Worm (Caenorhabditis elegans) whole organism, late embryonic: ENCODE data around the gene F46C5.10.

Experiments
- F13H6.1 ChIP-seq: sonication (generic microtip); optimal IDR thresholded peaks from 2 replicates; lab custom pipeline; 2016; ENCODE audit warnings: missing genetic modification characterization, missing compliant biosample characterization
- K02D7.2 ChIP-seq: sonication (generic microtip); optimal IDR thresholded peaks from 2 replicates; lab custom pipeline; 2017; ENCODE audit warnings: mild to moderate bottlenecking, missing genetic modification characterization, missing compliant biosample characterization
- K09A11.1 ChIP-seq: sonication (generic microtip); optimal IDR thresholded peaks from 2 replicates; lab custom pipeline; 2017; ENCODE audit warnings: antibody characterized with exemption, mild to moderate bottlenecking, missing genetic modification characterization, missing compliant biosample characterization; ENCODE audit not compliant: insufficient read depth
- ama-1 ChIP-seq: fragments of 150-350 bp; optimal IDR thresholded peaks from 2 replicates; lab custom pipeline; 2014
- ceh-14 ChIP-seq: sonication (generic microtip); optimal IDR thresholded peaks from 2 replicates; lab custom pipeline; 2016; ENCODE audit warnings: missing genotype, missing genetic modification characterization, missing compliant biosample characterization
- ceh-18 ChIP-seq: sonication (generic microtip); optimal IDR thresholded peaks from 2 replicates; lab custom pipeline; 2016; ENCODE audit warnings: missing genetic modification characterization, missing compliant biosample characterization
- ceh-19 ChIP-seq: fragments of 200-800 bp; sonication (Bioruptor generic); optimal IDR thresholded peaks from 2 replicates; lab custom pipeline; 2018; ENCODE audit warnings: mild to moderate bottlenecking, missing genetic modification characterization, missing compliant biosample characterization
- ceh-22 ChIP-seq: sonication (generic microtip); optimal IDR thresholded peaks from 2 replicates; lab custom pipeline; 2017; ENCODE audit warnings: missing biosample characterization, missing genetic modification characterization
- ceh-24 ChIP-seq: sonication (generic microtip); optimal IDR thresholded peaks from 2 replicates; lab custom pipeline; 2016; ENCODE audit warnings: mild to moderate bottlenecking, missing genetic modification characterization, missing compliant biosample characterization
- ceh-31 ChIP-seq: sonication (generic microtip); optimal IDR thresholded peaks from 2 replicates; lab custom pipeline; 2016; ENCODE audit warnings: missing genetic modification characterization, missing compliant biosample characterization
- ceh-34 ChIP-seq: sonication (generic microtip); optimal IDR thresholded peaks from 2 replicates; lab custom pipeline; 2016; ENCODE audit warnings: mild to moderate bottlenecking, missing genetic modification characterization, missing compliant biosample characterization
- ceh-45 ChIP-seq: fragments of 200-800 bp; sonication (Bioruptor generic); IDR thresholded peaks from 2 replicates; pipeline ENCODE4 v1.3.6; 2022; ENCODE audit warnings: missing genetic modification reagents, missing genetic modification characterization, missing compliant biosample characterization
- ceh-48 ChIP-seq: sonication (generic microtip); optimal IDR thresholded peaks from 2 replicates; lab custom pipeline; 2016; ENCODE audit warnings: missing genetic modification characterization, inconsistent platforms, missing compliant biosample characterization
- ceh-9 ChIP-seq: sonication (generic microtip); optimal IDR thresholded peaks from 2 replicates; lab custom pipeline; 2016; ENCODE audit warnings: mild to moderate bottlenecking, missing genetic modification characterization, inconsistent platforms, missing compliant biosample characterization
- che-1 ChIP-seq: sonication (generic microtip); optimal IDR thresholded peaks from 2 replicates; lab custom pipeline; 2016; ENCODE audit warnings: mild to moderate bottlenecking, missing genetic modification characterization, missing compliant biosample characterization
- dmd-4 ChIP-seq: sonication (generic microtip); optimal IDR thresholded peaks from 2 replicates; lab custom pipeline; 2016; ENCODE audit warnings: borderline replicate concordance, missing genetic modification characterization, missing compliant biosample characterization
- dve-1 ChIP-seq: sonication (generic microtip); optimal IDR thresholded peaks from 2 replicates; lab custom pipeline; 2017; ENCODE audit warnings: antibody characterized with exemption, mild to moderate bottlenecking, missing genetic modification characterization, missing compliant biosample characterization
- elt-2 ChIP-seq: sonication (generic microtip); optimal IDR thresholded peaks from 2 replicates; lab custom pipeline; 2016; ENCODE audit warnings: missing genetic modification reagents, missing genetic modification characterization, missing compliant biosample characterization
- elt-4 ChIP-seq: sonication (generic microtip); optimal IDR thresholded peaks from 2 replicates; lab custom pipeline; 2016; ENCODE audit warnings: missing genetic modification characterization, missing compliant biosample characterization
- ets-4 ChIP-seq: sonication (generic microtip); optimal IDR thresholded peaks from 2 replicates; lab custom pipeline; 2016; ENCODE audit warnings: missing genetic modification characterization, missing compliant biosample characterization
- fax-1 ChIP-seq: sonication (generic microtip); optimal IDR thresholded peaks from 2 replicates; lab custom pipeline; 2016; ENCODE audit warnings: missing genotype, missing genetic modification characterization, missing compliant biosample characterization
- fkh-10 ChIP-seq: fragments of 150-350 bp; optimal IDR thresholded peaks from 2 replicates; lab custom pipeline; 2014; ENCODE audit warnings: missing biosample characterization, missing genetic modification reagents, missing genetic modification characterization
- hlh-13 ChIP-seq: fragments of 200-800 bp; sonication (Bioruptor generic); optimal IDR thresholded peaks from 2 replicates; lab custom pipeline; 2018; ENCODE audit warnings: mild to moderate bottlenecking, missing genetic modification characterization, missing compliant biosample characterization
- hlh-15 ChIP-seq: sonication (generic microtip); optimal IDR thresholded peaks from 2 replicates; lab custom pipeline; 2016; ENCODE audit warnings: missing genetic modification characterization, missing compliant biosample characterization
- hlh-30 ChIP-seq: sonication (generic microtip); optimal IDR thresholded peaks from 2 replicates; lab custom pipeline; 2017; ENCODE audit warnings: antibody characterized with exemption, missing genetic modification characterization, missing compliant biosample characterization; ENCODE audit not compliant: insufficient read depth
- hlh-8 ChIP-seq: sonication (generic microtip); optimal IDR thresholded peaks from 2 replicates; lab custom pipeline; 2016; ENCODE audit warnings: missing genotype, missing genetic modification characterization, missing compliant biosample characterization
- nfya-1 ChIP-seq: sonication (generic microtip); optimal IDR thresholded peaks from 2 replicates; lab custom pipeline; 2017; ENCODE audit warnings: missing genetic modification characterization, mild to moderate bottlenecking, missing compliant biosample characterization, antibody characterized with exemption, moderate library complexity
- nhr-11 ChIP-seq: fragments of 150-350 bp; optimal IDR thresholded peaks from 2 replicates; lab custom pipeline; 2014; ENCODE audit warnings: missing biosample characterization, missing genetic modification characterization
- odd-2 ChIP-seq: sonication (generic microtip); optimal IDR thresholded peaks from 2 replicates; lab custom pipeline; 2017; ENCODE audit warnings: antibody characterized with exemption, mild to moderate bottlenecking, missing genetic modification characterization, missing compliant biosample characterization
- pag-3 ChIP-seq: sonication (generic microtip); optimal IDR thresholded peaks from 2 replicates; lab custom pipeline; 2016; ENCODE audit warnings: missing compliant biosample characterization, missing genetic modification characterization, borderline replicate concordance
- pha-2 ChIP-seq: sonication (generic microtip); optimal IDR thresholded peaks from 2 replicates; lab custom pipeline; 2017; ENCODE audit warnings: mild to moderate bottlenecking, missing genetic modification characterization, missing compliant biosample characterization
- pqm-1 ChIP-seq: sonication (generic microtip); optimal IDR thresholded peaks from 2 replicates; lab custom pipeline; 2016; ENCODE audit warnings: missing genetic modification characterization, missing compliant biosample characterization
- pros-1 ChIP-seq: fragments of 150-350 bp; optimal IDR thresholded peaks from 2 replicates; lab custom pipeline; 2014; ENCODE audit warnings: missing biosample characterization, missing genetic modification reagents, missing genetic modification characterization
- rnt-1 ChIP-seq: sonication (generic microtip); optimal IDR thresholded peaks from 2 replicates; lab custom pipeline; 2016; ENCODE audit warnings: missing genetic modification characterization, missing compliant biosample characterization
- sox-4 ChIP-seq: sonication (generic microtip); optimal IDR thresholded peaks from 2 replicates; lab custom pipeline; 2017; ENCODE audit warnings: mild to moderate bottlenecking, missing genetic modification characterization, inconsistent platforms, missing compliant biosample characterization
- syd-9 ChIP-seq: sonication (generic microtip); optimal IDR thresholded peaks from 2 replicates; lab custom pipeline; 2016; ENCODE audit warnings: mild to moderate bottlenecking, missing genetic modification characterization, moderate library complexity, missing compliant biosample characterization
- tbx-2 ChIP-seq: sonication (generic microtip); optimal IDR thresholded peaks from 2 replicates; lab custom pipeline; 2016; ENCODE audit warnings: missing genetic modification characterization, missing compliant biosample characterization
- unc-42 ChIP-seq: sonication (generic microtip); optimal IDR thresholded peaks from 2 replicates; lab custom pipeline; 2016; ENCODE audit warnings: missing genotype, missing genetic modification characterization, missing compliant biosample characterization
- unc-55 ChIP-seq: sonication (generic microtip); optimal IDR thresholded peaks from 2 replicates; lab custom pipeline; 2017; ENCODE audit warnings: missing biosample characterization, missing genetic modification reagents, missing genetic modification characterization
- unc-86 ChIP-seq: sonication (generic microtip); optimal IDR thresholded peaks from 2 replicates; lab custom pipeline; 2016; ENCODE audit warnings: missing genetic modification characterization, missing compliant biosample characterization
- ztf-16 ChIP-seq: sonication (generic microtip); optimal IDR thresholded peaks from 2 replicates; lab custom pipeline; 2017; ENCODE audit warnings: missing genetic modification characterization, missing compliant biosample characterization

Gene F46C5.10

ce11 chrII:8806921-8807320 is 11.9 kb downstream of the F46C5.10 start, which contains the start of gene pho-13:
Gene pho-13, minus strand, starts transcription at chrII:8807021.
- TF ChIP-seq K02D7.2 (tag; lab: Kevin White, UChicago) (no peak), ceh-14 (tag; lab: Kevin White, UChicago) (no peak), ceh-48 (tag; lab: Kevin White, UChicago) (no peak), ceh-34 (no peak), ceh-9 (no peak), hlh-30 (tag; lab: Kevin White, UChicago) (no peak), F13H6.1 (tag; lab: Kevin White, UChicago) (no peak), nhr-11 (tag; lab: Kevin White, UChicago) (no peak), K09A11.1 (no peak), pha-2 (tag; lab: Kevin White, UChicago) (no peak), syd-9 (tag; lab: Kevin White, UChicago) (no peak), elt-4 (tag; lab: Kevin White, UChicago) (no peak), hlh-13 (GFP tag; lab: Kevin White, UChicago) (no peak), unc-86 (no peak), dve-1 (tag; lab: Kevin White, UChicago) (no peak), hlh-15 (tag; lab: Kevin White, UChicago) (no peak), hlh-8 (tag; lab: Kevin White, UChicago) (no peak), ceh-45 (GFP tag; lab: Robert Waterston, UW) (no peak)

ce11 chrII:8800830-8801229 is 18.0 kb downstream of the F46C5.10 start, which contains the start of gene appg-2:
Gene appg-2, plus strand, starts transcription at chrII:8801130.
- TF ChIP-seq ceh-34 (no peak), ceh-22 (no peak), che-1 (tag; lab: Kevin White, UChicago) (no peak), ceh-19 (GFP tag; lab: Kevin White, UChicago) (no peak), sox-4 (no peak), fkh-10 (GFP tag; lab: Kevin White, UChicago) (no peak), ceh-24 (tag; lab: Kevin White, UChicago) (no peak), ets-4 (tag; lab: Kevin White, UChicago) (no peak), ceh-31 (no peak), rnt-1 (tag; lab: Kevin White, UChicago) (no peak), pqm-1 (tag; lab: Kevin White, UChicago) (no peak), dmd-4 (no peak), hlh-13 (GFP tag; lab: Kevin White, UChicago) (no peak), unc-86 (no peak), fax-1 (tag; lab: Kevin White, UChicago) (no peak), ceh-14 (tag; lab: Kevin White, UChicago) (no peak), elt-2 (tag; lab: Kevin White, UChicago) (no peak)
- TF ChIP-seq, all 69 proteins: peak for 0

ce11 chrII:8799725-8800124 is 19.1 kb downstream of the F46C5.10 start:
- no peak for TF ChIP-seq pros-1 (tag; lab: Kevin White, UChicago)
- TF ChIP-seq ztf-16 (tag; lab: Kevin White, UChicago) = no peak
- no peak for TF ChIP-seq odd-2
- TF ChIP-seq rnt-1 (tag; lab: Kevin White, UChicago) = no peak
- no peak for TF ChIP-seq ceh-9
- TF ChIP-seq nhr-11 (tag; lab: Kevin White, UChicago) = no peak
- TF ChIP-seq unc-55 (GFP tag; lab: Kevin White, UChicago) = no peak
- no peak for TF ChIP-seq ceh-31
- TF ChIP-seq ama-1 = no peak
- TF ChIP-seq syd-9 (tag; lab: Kevin White, UChicago) = no peak

ce11 chrII:8796391-8796790 is 22.4 kb downstream of the F46C5.10 start:
- TF ChIP-seq tbx-2 (tag; lab: Kevin White, UChicago) = peak; percentile 44
- peak; percentile 38 for TF ChIP-seq ceh-34
- TF ChIP-seq nfya-1 (tag; lab: Kevin White, UChicago) = peak; percentile 8
- peak; percentile 75 for TF ChIP-seq ceh-18 (tag; lab: Kevin White, UChicago)
- TF ChIP-seq ceh-22 = no peak
- TF ChIP-seq pag-3 (tag; lab: Kevin White, UChicago) = no peak
- TF ChIP-seq pha-2 (tag; lab: Kevin White, UChicago) = no peak
- TF ChIP-seq ceh-14 (tag; lab: Kevin White, UChicago) = peak; percentile 19
- peak; percentile 23 for TF ChIP-seq ceh-31
- no peak for TF ChIP-seq unc-86
- TF ChIP-seq fkh-10 (GFP tag; lab: Kevin White, UChicago) = peak; percentile 9
- peak; percentile 77 for TF ChIP-seq unc-42 (tag; lab: Kevin White, UChicago)
